Worm (Caenorhabditis elegans) whole organism, young adult: ENCODE results near the gene alkb-7.

Experiments used
- B0019.2 ChIP-seq: fragments of 200-800 bp; sonication (Bioruptor generic); conservative IDR thresholded peaks from 2 replicates; pipeline ENCODE4 v1.3.6; 2022; ENCODE audit warnings: missing genetic modification reagents, missing genetic modification characterization, missing compliant biosample characterization
- C17E4.6 ChIP-seq: fragments of 200-800 bp; sonication (Bioruptor generic); IDR thresholded peaks from 2 replicates; pipeline ENCODE4 v1.3.6; 2022; ENCODE audit warnings: missing genetic modification reagents, missing genetic modification characterization, missing compliant biosample characterization
- D2030.7 ChIP-seq: fragments of 200-800 bp; sonication (Bioruptor generic); IDR thresholded peaks from 2 replicates; pipeline ENCODE4 v1.3.6; 2022; ENCODE audit warnings: missing genetic modification reagents, missing genetic modification characterization, missing compliant biosample characterization
- F37B4.10 ChIP-seq: fragments of 200-800 bp; sonication (Bioruptor generic); IDR thresholded peaks from 2 replicates; pipeline ENCODE4 v1.3.6; 2022; ENCODE audit warnings: missing genetic modification characterization, missing compliant biosample characterization
- F49E8.2 ChIP-seq: sonication (generic microtip); optimal IDR thresholded peaks from 3 replicates; lab custom pipeline; 2017; ENCODE audit warnings: missing genetic modification characterization, mild to moderate bottlenecking, missing compliant biosample characterization, antibody characterized with exemption, moderate library complexity; ENCODE audit not compliant: insufficient read depth
- F52B5.7 ChIP-seq: sonication (generic microtip); optimal IDR thresholded peaks from 2 replicates; lab custom pipeline; 2016; ENCODE audit warnings: mild to moderate bottlenecking, missing genetic modification characterization, missing compliant biosample characterization
- F57A8.1 ChIP-seq: fragments of 200-800 bp; sonication (Bioruptor generic); optimal IDR thresholded peaks from 2 replicates; lab custom pipeline; 2018; ENCODE audit warnings: mild to moderate bottlenecking, missing genetic modification characterization, moderate library complexity, missing compliant biosample characterization
- F57C9.4 ChIP-seq: sonication (generic microtip); optimal IDR thresholded peaks from 2 replicates; lab custom pipeline; 2017; ENCODE audit warnings: mild to moderate bottlenecking, missing genetic modification characterization, missing compliant biosample characterization
- K11D2.4 ChIP-seq: fragments of 200-800 bp; sonication (Bioruptor generic); IDR thresholded peaks from 2 replicates; pipeline ENCODE4 v1.3.6; 2022; ENCODE audit warnings: missing genetic modification reagents, missing genetic modification characterization, missing compliant biosample characterization
- ZK185.1 ChIP-seq: sonication (generic microtip); optimal IDR thresholded peaks from 2 replicates; lab custom pipeline; 2016; ENCODE audit warnings: mild to moderate bottlenecking, missing genetic modification characterization, missing compliant biosample characterization; ENCODE audit not compliant: poor library complexity, severe bottlenecking
- athp-1 ChIP-seq: sonication (generic microtip); optimal IDR thresholded peaks from 2 replicates; lab custom pipeline; 2017; ENCODE audit warnings: mild to moderate bottlenecking, missing genetic modification characterization, missing compliant biosample characterization
- attf-6 ChIP-seq: fragments of 200-800 bp; sonication (Bioruptor generic); IDR thresholded peaks from 2 replicates; pipeline ENCODE4 v1.3.6; 2022; ENCODE audit warnings: missing genetic modification reagents, missing genetic modification characterization, missing compliant biosample characterization
- bed-2 ChIP-seq: fragments of 200-800 bp; sonication (Bioruptor generic); IDR thresholded peaks from 2 replicates; pipeline ENCODE4 v1.3.6; 2022; ENCODE audit warnings: missing genetic modification reagents, missing genetic modification characterization, missing compliant biosample characterization
- ccch-3 ChIP-seq: fragments of 200-800 bp; sonication (Bioruptor generic); optimal IDR thresholded peaks from 2 replicates; lab custom pipeline; 2018; ENCODE audit warnings: mild to moderate bottlenecking, missing genetic modification characterization, missing compliant biosample characterization
- cebp-1 ChIP-seq, 2 experiments: fragments of 200-800 bp in 1 of 2; sonication (Bioruptor generic) in 1 of 2; sonication (generic microtip) in 1 of 2; IDR thresholded peaks in 1 of 2; optimal IDR thresholded peaks in 1 of 2; 2 replicates each; pipeline versions ENCODE4 v1.3.6 to Lab custom; 2017 to 2022; ENCODE audit warnings: missing compliant biosample characterization in 2 of 2, missing genetic modification characterization in 2 of 2, mild to moderate bottlenecking in 1 of 2, missing genetic modification reagents in 1 of 2, moderate library complexity in 1 of 2
- ceh-91 ChIP-seq: fragments of 200-800 bp; sonication (Bioruptor generic); IDR thresholded peaks from 2 replicates; pipeline ENCODE4 v1.3.6; 2022; ENCODE audit warnings: missing genetic modification reagents, missing genetic modification characterization, missing compliant biosample characterization
- die-1 ChIP-seq: sonication (generic microtip); optimal IDR thresholded peaks from 2 replicates; lab custom pipeline; 2016; ENCODE audit warnings: missing genotype, mild to moderate bottlenecking, missing genetic modification characterization, missing compliant biosample characterization
- efl-1 ChIP-seq: fragments of 150-350 bp; optimal IDR thresholded peaks from 2 replicates; lab custom pipeline; 2014; ENCODE audit warnings: missing biosample characterization, missing genetic modification reagents, missing genetic modification characterization
- egl-18 ChIP-seq: fragments of 200-800 bp; sonication (Bioruptor generic); IDR thresholded peaks from 2 replicates; pipeline ENCODE4 v1.3.6; 2022; ENCODE audit warnings: missing genetic modification reagents, missing genetic modification characterization, missing compliant biosample characterization
- ekl-4 ChIP-seq: fragments of 200-800 bp; sonication (Bioruptor generic); IDR thresholded peaks from 2 replicates; pipeline ENCODE4 v1.3.6; 2022; ENCODE audit warnings: missing genetic modification reagents, missing genetic modification characterization, missing compliant biosample characterization
- ets-4 ChIP-seq: fragments of 200-800 bp; sonication (Bioruptor generic); optimal IDR thresholded peaks from 2 replicates; lab custom pipeline; 2018; ENCODE audit warnings: mild to moderate bottlenecking, missing genetic modification characterization, missing compliant biosample characterization
- hlh-26 ChIP-seq: fragments of 200-800 bp; sonication (Bioruptor generic); conservative IDR thresholded peaks from 2 replicates; pipeline ENCODE4 v1.3.6; 2022; ENCODE audit warnings: missing genetic modification reagents, missing genetic modification characterization, missing compliant biosample characterization
- hrde-1 ChIP-seq: sonication (generic microtip); optimal IDR thresholded peaks from 2 replicates; lab custom pipeline; 2016; ENCODE audit warnings: missing genetic modification characterization, mild to moderate bottlenecking, missing compliant biosample characterization, moderate library complexity, missing genotype, missing genetic modification reagents, borderline replicate concordance
- lin-35 ChIP-seq, 3 experiments: fragments of 150-350 bp in 2 of 3; sonication (generic microtip) in 1 of 3; optimal IDR thresholded peaks; 2 replicates each; lab custom pipeline; 2014 to 2018; ENCODE audit warnings: missing biosample characterization in 3 of 3, missing genetic modification characterization in 3 of 3, missing genetic modification reagents in 3 of 3
- lin-54 ChIP-seq: fragments of 200-800 bp; sonication (Bioruptor generic); optimal IDR thresholded peaks from 2 replicates; lab custom pipeline; 2018; ENCODE audit warnings: mild to moderate bottlenecking, missing genetic modification characterization, missing compliant biosample characterization
- lsl-1 ChIP-seq: fragments of 200-800 bp; sonication (Bioruptor generic); optimal IDR thresholded peaks from 2 replicates; lab custom pipeline; 2018; ENCODE audit warnings: mild to moderate bottlenecking, missing genetic modification characterization, moderate library complexity, missing compliant biosample characterization
- madf-3 ChIP-seq: fragments of 200-800 bp; sonication (Bioruptor generic); IDR thresholded peaks from 2 replicates; pipeline ENCODE4 v1.3.6; 2022; ENCODE audit warnings: missing genetic modification reagents, missing genetic modification characterization, missing compliant biosample characterization
- madf-6 ChIP-seq: fragments of 200-800 bp; sonication (Bioruptor generic); IDR thresholded peaks from 2 replicates; pipeline ENCODE4 v1.3.6; 2022; ENCODE audit warnings: missing genetic modification reagents, missing genetic modification characterization, missing compliant biosample characterization
- mcd-1 ChIP-seq: fragments of 200-800 bp; sonication (Bioruptor generic); IDR thresholded peaks from 2 replicates; pipeline ENCODE4 v1.3.6; 2022; ENCODE audit warnings: missing genetic modification reagents, missing genetic modification characterization, missing compliant biosample characterization
- nfya-2 ChIP-seq: fragments of 200-800 bp; sonication (Bioruptor generic); IDR thresholded peaks from 2 replicates; pipeline ENCODE4 v1.3.6; 2022; ENCODE audit warnings: missing genetic modification reagents, missing genetic modification characterization, missing compliant biosample characterization
- nfyb-1 ChIP-seq: fragments of 200-800 bp; sonication (Bioruptor generic); IDR thresholded peaks from 2 replicates; pipeline ENCODE4 v1.3.6; 2022; ENCODE audit warnings: missing genetic modification reagents, missing genetic modification characterization, missing compliant biosample characterization
- nhr-80 ChIP-seq: sonication (generic microtip); optimal IDR thresholded peaks from 2 replicates; lab custom pipeline; 2016; ENCODE audit warnings: missing genetic modification characterization, missing compliant biosample characterization
- pha-4 ChIP-seq: fragments of 150-350 bp; sonication (generic microtip); optimal IDR thresholded peaks from 2 replicates; lab custom pipeline; 2014; ENCODE audit warnings: missing biosample characterization, missing genetic modification reagents, missing genetic modification characterization
- sdz-38 ChIP-seq: sonication (generic microtip); optimal IDR thresholded peaks from 2 replicates; lab custom pipeline; 2016; ENCODE audit warnings: missing genotype, missing genetic modification characterization, missing compliant biosample characterization
- snpc-4 ChIP-seq, 5 experiments: fragments of 150-350 bp in 1 of 5; sonication (generic microtip) in 4 of 5; optimal IDR thresholded peaks; 2 replicates each; lab custom pipeline; 2014 to 2018; ENCODE audit warnings: missing genetic modification characterization in 5 of 5, missing biosample characterization in 3 of 5, antibody characterized with exemption in 2 of 5, mild to moderate bottlenecking in 2 of 5, missing compliant biosample characterization in 2 of 5, missing genotype in 2 of 5, moderate library complexity in 2 of 5, missing genetic modification reagents in 1 of 5
- sptf-2 ChIP-seq: fragments of 200-800 bp; sonication (Bioruptor generic); optimal IDR thresholded peaks from 2 replicates; lab custom pipeline; 2018; ENCODE audit warnings: mild to moderate bottlenecking, missing genetic modification characterization, missing compliant biosample characterization
- tbp1 ChIP-seq: fragments of 200-800 bp; sonication (Bioruptor generic); optimal IDR thresholded peaks from 2 replicates; lab custom pipeline; 2018; ENCODE audit warnings: mild to moderate bottlenecking, missing genetic modification characterization, missing compliant biosample characterization
- tbx-9 ChIP-seq: sonication (generic microtip); optimal IDR thresholded peaks from 2 replicates; lab custom pipeline; 2016; ENCODE audit warnings: borderline replicate concordance, missing genetic modification characterization, inconsistent platforms, missing compliant biosample characterization
- xnd-1 ChIP-seq: sonication (generic microtip); optimal IDR thresholded peaks from 2 replicates; lab custom pipeline; 2016; ENCODE audit warnings: missing genotype, missing genetic modification reagents, missing genetic modification characterization, missing compliant biosample characterization
- zfh-2 ChIP-seq: fragments of 200-800 bp; sonication (Bioruptor generic); conservative IDR thresholded peaks from 2 replicates; pipeline ENCODE4 v1.3.6; 2022; ENCODE audit warnings: missing genetic modification reagents, missing genetic modification characterization, missing compliant biosample characterization
- ztf-22 ChIP-seq: fragments of 200-800 bp; sonication (Bioruptor generic); optimal IDR thresholded peaks from 2 replicates; lab custom pipeline; 2018; ENCODE audit warnings: mild to moderate bottlenecking, missing genetic modification characterization, moderate library complexity, missing compliant biosample characterization

Gene alkb-7

ce11 chrII:12808746-12809145, 20.8 kb upstream of the alkb-7 start (continued):
- TF ChIP-seq D2030.7 (GFP tag; lab: Robert Waterston, UW) (peak; percentile 22; the same call in 1 of the 2 replicates), madf-6 (GFP tag; lab: Robert Waterston, UW) (peak; percentile 90), ekl-4 (GFP tag; lab: Robert Waterston, UW) (0 out of 2 replicates have a peak, but pooled peaks have one; percentile 36), ceh-91 (GFP tag; lab: Robert Waterston, UW) (peak; percentile 63; the same call in 1 of the 2 replicates)

ce11 chrII:12806602-12807182, 18.7 kb upstream of the alkb-7 start, which contains the start of gene spds-1:
Gene spds-1, plus strand, starts transcription at chrII:12806899.
- TF ChIP-seq mcd-1 (GFP tag; lab: Robert Waterston, UW) (no peak), sptf-2 (GFP tag; lab: Kevin White, UChicago) (no peak), nhr-80 (tag; lab: Kevin White, UChicago) (peak; percentile 28), zfh-2 (peak; percentile 68), sdz-38 (tag; lab: Kevin White, UChicago) (no peak)
- TF ChIP-seq, all 124 proteins: peak for 2

- 0 out of 2 replicates have a peak, but pooled peaks have one; percentile 28 for TF ChIP-seq nfyb-1 (GFP tag; lab: Robert Waterston, UW)
- no peak for TF ChIP-seq F57C9.4
- no peak for TF ChIP-seq F49E8.2 (tag; lab: Kevin White, UChicago)
- TF ChIP-seq ets-4 (GFP tag; lab: Kevin White, UChicago), result no peak
- peak; percentile 3 for TF ChIP-seq tbp1 (GFP tag; lab: Kevin White, UChicago)
- TF ChIP-seq K11D2.4 (GFP tag; lab: Robert Waterston, UW), result no peak
- TF ChIP-seq F52B5.7 (tag; lab: Kevin White, UChicago), result no peak
- no peak for TF ChIP-seq efl-1 (GFP tag; lab: Kevin White, UChicago)
- no peak for TF ChIP-seq attf-6
- TF ChIP-seq B0019.2 (GFP tag; lab: Robert Waterston, UW), result no peak
- no peak for TF ChIP-seq ekl-4 (GFP tag; lab: Robert Waterston, UW)
- TF ChIP-seq hrde-1, result no peak
- no peak for TF ChIP-seq egl-18 (GFP tag; lab: Robert Waterston, UW)
- no peak for TF ChIP-seq nfya-2
- peak; percentile 14 for TF ChIP-seq lin-54 (GFP tag; lab: Kevin White, UChicago)
- no peak for TF ChIP-seq bed-2
- no peak for TF ChIP-seq F57A8.1
- no peak for TF ChIP-seq hlh-26 (GFP tag; lab: Robert Waterston, UW)
- no peak for TF ChIP-seq xnd-1 (tag; lab: Kevin White, UChicago)
- TF ChIP-seq nhr-80 (tag; lab: Kevin White, UChicago), result no peak
- TF ChIP-seq madf-3 (GFP tag; lab: Robert Waterston, UW), result no peak
- TF ChIP-seq snpc-4 (GFP tag; optimal IDR thresholded peaks at IDR 0.05; lab: Kevin White, UChicago), result no peak
- TF ChIP-seq snpc-4 (tag; optimal IDR thresholded peaks at IDR 0.05; lab: Kevin White, UChicago), result peak in 1 of 4 experiments; percentile 40
- TF ChIP-seq die-1, result no peak
- TF ChIP-seq ZK185.1 (tag; lab: Kevin White, UChicago), result no peak
- TF ChIP-seq cebp-1 (GFP tag; IDR thresholded peaks at IDR 0.05; lab: Robert Waterston, UW), result no peak
- peak; percentile 55 for TF ChIP-seq cebp-1 (tag; optimal IDR thresholded peaks at IDR 0.05; lab: Kevin White, UChicago)
- no peak for TF ChIP-seq ccch-3 (GFP tag; lab: Kevin White, UChicago)
- no peak for TF ChIP-seq pha-4 (tag; lab: Kevin White, UChicago)
- TF ChIP-seq C17E4.6, result no peak
- TF ChIP-seq lin-35 (GFP tag; optimal IDR thresholded peaks at IDR 0.05; lab: Kevin White, UChicago), result peak in 1 of 3 experiments; percentile 54
- no peak for TF ChIP-seq athp-1 (tag; lab: Kevin White, UChicago)
- TF ChIP-seq ztf-22 (GFP tag; lab: Kevin White, UChicago), result no peak
- TF ChIP-seq F37B4.10 (GFP tag; lab: Robert Waterston, UW), result no peak
- TF ChIP-seq lsl-1 (GFP tag; lab: Kevin White, UChicago), result peak; percentile 17
- TF ChIP-seq tbx-9 (tag; lab: Kevin White, UChicago), result no peak
Measured at ce11 chrII:12805765-12806384, 17.9 kb upstream of the alkb-7 start.
